Worm (Caenorhabditis elegans): Measurements from ENCODE around the gene T09A5.15.
A peak's percentile ranks its signal among the peaks of the same experiment; 100 is the strongest.

The T09A5.15 gene

DNA sequence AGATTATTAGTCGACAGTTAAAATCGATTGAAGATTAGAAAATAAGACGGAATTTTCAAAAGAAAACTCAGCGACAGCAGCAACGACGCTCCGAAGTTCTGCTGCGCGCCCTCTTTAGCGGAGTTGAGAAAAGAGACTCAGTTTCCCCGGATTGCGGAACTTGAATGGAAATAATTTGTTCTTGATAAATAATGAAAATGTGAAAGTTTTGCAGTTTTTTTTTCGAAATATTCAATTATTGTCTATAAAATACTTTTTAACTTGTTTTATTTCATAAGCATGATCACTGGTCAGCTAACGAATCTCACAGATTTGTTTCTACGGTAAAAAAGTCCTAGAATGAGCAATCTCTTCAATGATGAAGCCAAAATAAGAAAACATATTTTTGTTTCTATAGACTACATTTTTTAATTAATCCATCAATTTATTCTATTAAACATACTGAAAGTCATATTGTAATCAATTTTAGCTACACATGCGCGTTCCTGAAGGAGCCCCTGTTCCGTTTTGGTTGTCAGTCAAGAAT is at the start of gene T09A5.15, which contains the start of gene cec-3:
Gene T09A5.15, plus strand, starts transcription at position 476 of the 526 bp plus-strand sequence.
Gene cec-3, minus strand, starts transcription at position 116 of the 526 bp plus-strand sequence.
- TF ChIP-seq snpc-4 (tag; optimal IDR thresholded peaks at IDR 0.05) (no peak), nhr-12 (tag; optimal IDR thresholded peaks at IDR 0.05) (no peak), elt-2 (tag; optimal IDR thresholded peaks at IDR 0.05) (peak; percentile 22), ama-1 (optimal IDR thresholded peaks at IDR 0.05) (no peak), ceh-16 (tag; optimal IDR thresholded peaks at IDR 0.05) (no peak), jun-1 (tag; optimal IDR thresholded peaks at IDR 0.05) (no peak), pha-4 (tag; optimal IDR thresholded peaks at IDR 0.05) (peak; percentile 61), zag-1 (tag; optimal IDR thresholded peaks at IDR 0.05) (no peak), nhr-237 (tag; optimal IDR thresholded peaks at IDR 0.05) (no peak), fkh-10 (GFP tag; optimal IDR thresholded peaks at IDR 0.05) (no peak), sea-2 (GFP tag; optimal IDR thresholded peaks at IDR 0.05) (no peak), nhr-25 (tag; optimal IDR thresholded peaks at IDR 0.05) (peak; percentile 2), daf-12 (tag; optimal IDR thresholded peaks at IDR 0.05) (no peak), ceh-82 (tag; optimal IDR thresholded peaks at IDR 0.05) (no peak), nfya-1 (tag; optimal IDR thresholded peaks at IDR 0.05; ENCODE audit: insufficient read depth) (peak; percentile 64), ceh-28 (tag; optimal IDR thresholded peaks at IDR 0.05) (no peak), lin-15B (tag; optimal IDR thresholded peaks at IDR 0.05) (peak; percentile 48), tbx-2 (tag; optimal IDR thresholded peaks at IDR 0.05) (no peak)

DNA sequence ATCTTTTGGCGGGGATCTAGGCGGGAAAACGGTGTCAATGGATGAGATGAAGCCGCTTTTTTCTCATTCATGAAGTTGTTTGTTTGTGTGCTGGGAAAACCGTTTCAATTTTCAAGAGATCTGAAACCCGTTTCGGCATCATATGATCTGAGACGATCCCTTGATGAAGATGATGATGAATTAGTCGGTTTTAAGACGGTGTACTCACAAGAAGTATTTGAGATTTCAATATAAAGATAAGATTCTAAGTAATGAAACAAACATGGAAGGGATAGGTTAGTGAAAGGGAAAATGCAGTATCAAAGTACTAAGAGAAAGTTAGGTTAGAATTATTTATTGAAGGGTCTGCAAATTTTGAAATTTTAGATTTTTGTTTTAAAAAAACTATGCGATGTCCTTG is 49.6 kb upstream of the T09A5.15 start:
- TF ChIP-seq elt-2 (tag; optimal IDR thresholded peaks at IDR 0.05) (no peak), mml-1 (tag; optimal IDR thresholded peaks at IDR 0.05) (no peak), unc-62 (GFP tag; optimal IDR thresholded peaks at IDR 0.05) (no peak), nhr-25 (tag; optimal IDR thresholded peaks at IDR 0.05) (peak; percentile 64), nhr-76 (tag; optimal IDR thresholded peaks at IDR 0.05) (no peak), skn-1 (tag; optimal IDR thresholded peaks at IDR 0.05) (no peak), ceh-28 (tag; optimal IDR thresholded peaks at IDR 0.05) (no peak), R02D3.7 (tag; optimal IDR thresholded peaks at IDR 0.05) (no peak), sea-2 (GFP tag; optimal IDR thresholded peaks at IDR 0.05) (no peak), elt-1 (tag; optimal IDR thresholded peaks at IDR 0.05) (peak; percentile 87), nhr-43 (tag; optimal IDR thresholded peaks at IDR 0.05; ENCODE audit: poor library complexity, severe bottlenecking) (peak; percentile 39), ztf-4 (tag; optimal IDR thresholded peaks at IDR 0.05) (no peak)

DNA sequence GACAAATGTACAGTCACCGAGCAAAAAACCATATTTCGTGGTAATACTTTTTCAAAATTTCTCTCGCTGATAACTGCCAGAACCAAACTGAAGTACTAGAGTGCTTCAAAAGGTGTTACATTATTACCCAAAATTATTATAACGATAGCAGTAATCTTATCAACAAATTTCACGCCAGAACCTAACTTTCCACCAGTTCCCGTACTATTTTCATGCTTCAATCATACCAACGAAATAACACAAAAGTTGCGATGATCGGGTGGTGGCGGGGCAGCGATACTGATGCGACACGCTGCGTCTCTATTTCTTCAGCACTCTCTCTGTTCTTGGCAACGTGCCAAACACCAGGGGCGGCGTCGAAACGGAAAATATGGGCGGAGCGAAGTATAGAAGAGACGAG is 48.8 kb upstream of the T09A5.15 start:
- peak; percentile 2 for TF ChIP-seq unc-62 (GFP tag; optimal IDR thresholded peaks at IDR 0.05)
- TF ChIP-seq zag-1 (tag; optimal IDR thresholded peaks at IDR 0.05): no peak
- TF ChIP-seq ceh-28 (tag; optimal IDR thresholded peaks at IDR 0.05): no peak
- TF ChIP-seq egl-27 (tag; optimal IDR thresholded peaks at IDR 0.05): no peak
- TF ChIP-seq nhr-28 (tag; optimal IDR thresholded peaks at IDR 0.05): no peak
- no peak for TF ChIP-seq unc-39 (tag; optimal IDR thresholded peaks at IDR 0.05)
- TF ChIP-seq fos-1 (tag; optimal IDR thresholded peaks at IDR 0.05): no peak
- TF ChIP-seq nhr-43 (tag; optimal IDR thresholded peaks at IDR 0.05; ENCODE audit: poor library complexity, severe bottlenecking): peak; percentile 7
- TF ChIP-seq R02D3.7 (tag; optimal IDR thresholded peaks at IDR 0.05): no peak
- TF ChIP-seq ceh-16 (tag; optimal IDR thresholded peaks at IDR 0.05): no peak
- TF ChIP-seq egl-5 (tag; optimal IDR thresholded peaks at IDR 0.05): no peak
- no peak for TF ChIP-seq lin-15B (tag; optimal IDR thresholded peaks at IDR 0.05)
- no peak for TF ChIP-seq nhr-11 (tag; optimal IDR thresholded peaks at IDR 0.05)
- TF ChIP-seq fkh-10 (GFP tag; optimal IDR thresholded peaks at IDR 0.05): no peak
- TF ChIP-seq jun-1 (tag; optimal IDR thresholded peaks at IDR 0.05): peak; percentile 60
- no peak for TF ChIP-seq hmg-11 (tag; optimal IDR thresholded peaks at IDR 0.05)
- TF ChIP-seq nhr-237 (tag; optimal IDR thresholded peaks at IDR 0.05): no peak
- no peak for TF ChIP-seq ZK546.5 (tag; optimal IDR thresholded peaks at IDR 0.05)
- TF ChIP-seq eor-1 (tag; optimal IDR thresholded peaks at IDR 0.05): no peak
- no peak for TF ChIP-seq skn-1 (tag; optimal IDR thresholded peaks at IDR 0.05)
- peak; percentile 44 for TF ChIP-seq nhr-25 (tag; optimal IDR thresholded peaks at IDR 0.05)
- TF ChIP-seq ama-1 (optimal IDR thresholded peaks at IDR 0.05): no peak
- no peak for TF ChIP-seq fkh-2 (tag; optimal IDR thresholded peaks at IDR 0.05)
- TF ChIP-seq pha-4 (tag; optimal IDR thresholded peaks at IDR 0.05): peak; percentile 13
- no peak for TF ChIP-seq mdl-1 (tag; optimal IDR thresholded peaks at IDR 0.05)
- no peak for TF ChIP-seq ceh-9 (tag; optimal IDR thresholded peaks at IDR 0.05)
- TF ChIP-seq nhr-67 (tag; optimal IDR thresholded peaks at IDR 0.05): no peak
- no peak for TF ChIP-seq nhr-12 (tag; optimal IDR thresholded peaks at IDR 0.05)
- no peak for TF ChIP-seq lin-39 (tag; optimal IDR thresholded peaks at IDR 0.05)
- TF ChIP-seq elt-2 (tag; optimal IDR thresholded peaks at IDR 0.05): peak; percentile 95
- no peak for TF ChIP-seq elt-1 (tag; optimal IDR thresholded peaks at IDR 0.05)
- TF ChIP-seq mml-1 (tag; optimal IDR thresholded peaks at IDR 0.05): no peak
- no peak for TF ChIP-seq ztf-4 (tag; optimal IDR thresholded peaks at IDR 0.05)
- no peak for TF ChIP-seq tbx-2 (tag; optimal IDR thresholded peaks at IDR 0.05)
- TF ChIP-seq nhr-76 (tag; optimal IDR thresholded peaks at IDR 0.05): no peak
- TF ChIP-seq nhr-77 (tag; optimal IDR thresholded peaks at IDR 0.05): no peak
- no peak for TF ChIP-seq sea-2 (GFP tag; optimal IDR thresholded peaks at IDR 0.05)
- TF ChIP-seq ceh-82 (tag; optimal IDR thresholded peaks at IDR 0.05): no peak
- TF ChIP-seq pqm-1 (tag; optimal IDR thresholded peaks at IDR 0.05): peak; percentile 92
- TF ChIP-seq aly-2 (tag; optimal IDR thresholded peaks at IDR 0.05): no peak
- peak; percentile 20 for TF ChIP-seq lsy-12 (tag; optimal IDR thresholded peaks at IDR 0.05)
- no peak for TF ChIP-seq daf-12 (tag; optimal IDR thresholded peaks at IDR 0.05)
- peak; percentile 16 for TF ChIP-seq snpc-4 (tag; optimal IDR thresholded peaks at IDR 0.05)
- peak; percentile 52 for TF ChIP-seq nhr-23 (tag; optimal IDR thresholded peaks at IDR 0.05)

Measured in whole organism, L3 larva.